Worm (Caenorhabditis elegans) whole organism, young adult: ENCODE measurements around the gene tth-1.

Source experiments
- C06A6.2 ChIP-seq: fragments of 200-800 bp; sonication (Bioruptor generic); conservative IDR thresholded peaks from 2 replicates; pipeline ENCODE4 v1.3.6; 2022; ENCODE audit warnings: missing genetic modification characterization, missing compliant biosample characterization
- F57C9.4 ChIP-seq: sonication (generic microtip); optimal IDR thresholded peaks from 2 replicates; lab custom pipeline; 2017; ENCODE audit warnings: mild to moderate bottlenecking, missing genetic modification characterization, missing compliant biosample characterization
- Y53F4B.3 ChIP-seq: fragments of 200-800 bp; sonication (Bioruptor generic); IDR thresholded peaks from 2 replicates; pipeline ENCODE4 v1.3.6; 2022; ENCODE audit warnings: missing genetic modification reagents, missing genetic modification characterization, missing compliant biosample characterization
- ama-1 ChIP-seq, 3 experiments: fragments of 150-350 bp in 1 of 3; sonication (generic microtip) in 2 of 3; optimal IDR thresholded peaks; 2 replicates each; lab custom pipeline; 2014 to 2018; ENCODE audit warnings: missing biosample characterization in 2 of 3, missing genetic modification characterization in 2 of 3, missing genetic modification reagents in 2 of 3
- cebp-2 ChIP-seq: fragments of 200-800 bp; sonication (Bioruptor generic); IDR thresholded peaks from 2 replicates; pipeline ENCODE4 v1.3.6; 2022; ENCODE audit warnings: missing genetic modification characterization, missing compliant biosample characterization
- dpl-1 ChIP-seq: fragments of 150-350 bp; optimal IDR thresholded peaks from 2 replicates; lab custom pipeline; 2014; ENCODE audit warnings: missing biosample characterization, missing genetic modification reagents, missing genetic modification characterization
- hlh-26 ChIP-seq: fragments of 200-800 bp; sonication (Bioruptor generic); conservative IDR thresholded peaks from 2 replicates; pipeline ENCODE4 v1.3.6; 2022; ENCODE audit warnings: missing genetic modification reagents, missing genetic modification characterization, missing compliant biosample characterization
- hmg-1.2 ChIP-seq: fragments of 200-800 bp; sonication (Bioruptor generic); IDR thresholded peaks from 2 replicates; pipeline ENCODE4 v1.3.6; 2022; ENCODE audit warnings: missing genetic modification reagents, missing genetic modification characterization, missing compliant biosample characterization
- lin-54 ChIP-seq: fragments of 200-800 bp; sonication (Bioruptor generic); optimal IDR thresholded peaks from 2 replicates; lab custom pipeline; 2018; ENCODE audit warnings: mild to moderate bottlenecking, missing genetic modification characterization, missing compliant biosample characterization
- nfya-1 ChIP-seq: sonication (generic microtip); optimal IDR thresholded peaks from 2 replicates; lab custom pipeline; 2017; ENCODE audit warnings: antibody characterized with exemption, missing compliant biosample characterization, missing genetic modification characterization, borderline replicate concordance; ENCODE audit not compliant: insufficient read depth
- nhr-90 ChIP-seq: sonication (generic microtip); optimal IDR thresholded peaks from 2 replicates; lab custom pipeline; 2016; ENCODE audit warnings: missing genotype, mild to moderate bottlenecking, missing genetic modification characterization, missing compliant biosample characterization

- TF ChIP-seq cebp-2 (GFP tag; lab: Robert Waterston, UW) (no peak), ama-1 (optimal IDR thresholded peaks at IDR 0.05; lab: Kevin White, UChicago) (no peak), ama-1 (GFP tag; optimal IDR thresholded peaks at IDR 0.05; lab: Kevin White, UChicago) (no peak), nfya-1 (tag; lab: Kevin White, UChicago) (no peak), hmg-1.2 (GFP tag; lab: Robert Waterston, UW) (no peak), hlh-26 (GFP tag; lab: Robert Waterston, UW) (no peak), dpl-1 (GFP tag; lab: Kevin White, UChicago) (no peak), nhr-90 (tag; lab: Kevin White, UChicago) (no peak), lin-54 (GFP tag; lab: Kevin White, UChicago) (no peak), C06A6.2 (GFP tag; lab: Robert Waterston, UW) (no peak), F57C9.4 (tag; lab: Kevin White, UChicago) (no peak), Y53F4B.3 (GFP tag; lab: Robert Waterston, UW) (no peak)
Measured at ce11 chrX:8457314-8457713, 33.8 kb upstream of the tth-1 start, which contains the start of gene F16F9.3.
